Worm (Caenorhabditis elegans) whole organism, L1 larva: ENCODE data around the gene F31A3.3.

Experiments
- C04F5.9 ChIP-seq: sonication (generic microtip); optimal IDR thresholded peaks from 2 replicates; lab custom pipeline; 2016; ENCODE audit warnings: missing genetic modification characterization, missing compliant biosample characterization
- aha-1 ChIP-seq: fragments of 150-350 bp; optimal IDR thresholded peaks from 2 replicates; lab custom pipeline; 2014; ENCODE audit warnings: missing biosample characterization, missing genetic modification characterization
- aly-2 ChIP-seq: fragments of 150-350 bp; optimal IDR thresholded peaks from 2 replicates; lab custom pipeline; 2014; ENCODE audit warnings: missing biosample characterization, missing genetic modification characterization
- blmp-1 ChIP-seq: fragments of 150-350 bp; optimal IDR thresholded peaks from 2 replicates; lab custom pipeline; 2014; ENCODE audit warnings: missing biosample characterization, missing genetic modification characterization
- efl-1 ChIP-seq, 4 experiments: fragments of 150-350 bp; optimal IDR thresholded peaks in 3 of 4; peaks in 1 of 4; 1 replicate in 1 of 4; 2 replicates in 3 of 4; lab custom pipeline; 2014; ENCODE audit warnings: missing biosample characterization in 2 of 4, missing genetic modification characterization in 2 of 4, missing genetic modification reagents in 2 of 4
- egl-13 ChIP-seq: sonication (generic microtip); optimal IDR thresholded peaks from 2 replicates; lab custom pipeline; 2016; ENCODE audit warnings: missing genotype, missing genetic modification reagents, missing genetic modification characterization, missing compliant biosample characterization
- egl-27 ChIP-seq, 2 experiments: fragments of 150-350 bp in 1 of 2; sonication (generic microtip); optimal IDR thresholded peaks; 3 replicates each; lab custom pipeline; 2017 to 2018; ENCODE audit warnings: missing biosample characterization in 2 of 2, missing genetic modification characterization in 2 of 2, missing genetic modification reagents in 2 of 2
- elt-2 ChIP-seq: sonication (generic microtip); optimal IDR thresholded peaks from 2 replicates; lab custom pipeline; 2016; ENCODE audit warnings: missing genetic modification characterization, mild to moderate bottlenecking, inconsistent platforms, missing compliant biosample characterization, missing genetic modification reagents
- elt-3 ChIP-seq, 6 experiments: fragments of 150-350 bp in 1 of 6; sonication (generic microtip); optimal IDR thresholded peaks; 2 replicates each; lab custom pipeline; 2017 to 2018; ENCODE audit warnings: missing biosample characterization in 6 of 6, missing genetic modification characterization in 6 of 6, inconsistent platforms in 1 of 6
- ets-5 ChIP-seq: fragments of 200-800 bp; sonication (Bioruptor generic); IDR thresholded peaks from 2 replicates; pipeline ENCODE4 v1.3.6; 2022; ENCODE audit warnings: missing genetic modification characterization, missing compliant biosample characterization
- fkh-10 ChIP-seq: sonication (generic microtip); optimal IDR thresholded peaks from 2 replicates; lab custom pipeline; 2017; ENCODE audit warnings: missing biosample characterization, missing genetic modification reagents, missing genetic modification characterization
- fkh-8 ChIP-seq: sonication (generic microtip); optimal IDR thresholded peaks from 2 replicates; lab custom pipeline; 2016; ENCODE audit warnings: mild to moderate bottlenecking, missing genetic modification characterization, missing compliant biosample characterization
- grh-1 ChIP-seq: fragments of 200-800 bp; sonication (Bioruptor generic); IDR thresholded peaks from 2 replicates; pipeline ENCODE4 v1.3.6; 2022; ENCODE audit warnings: missing genetic modification reagents, missing genetic modification characterization, missing compliant biosample characterization
- hlh-4 ChIP-seq: sonication (generic microtip); optimal IDR thresholded peaks from 2 replicates; lab custom pipeline; 2016; ENCODE audit warnings: mild to moderate bottlenecking, missing genetic modification characterization, missing compliant biosample characterization
- isw-1 ChIP-seq: fragments of 200-800 bp; sonication (Bioruptor generic); IDR thresholded peaks from 2 replicates; pipeline ENCODE4 v1.3.6; 2022; ENCODE audit warnings: missing genetic modification characterization, missing compliant biosample characterization
- jun-1 ChIP-seq: fragments of 150-350 bp; optimal IDR thresholded peaks from 2 replicates; lab custom pipeline; 2014; ENCODE audit warnings: missing biosample characterization, missing genetic modification reagents, missing genetic modification characterization
- lin-14 ChIP-seq: fragments of 200-800 bp; sonication (Bioruptor generic); optimal IDR thresholded peaks from 2 replicates; lab custom pipeline; 2018; ENCODE audit warnings: mild to moderate bottlenecking, missing genetic modification characterization, moderate library complexity, missing compliant biosample characterization
- lin-15B ChIP-seq: fragments of 150-350 bp; sonication (generic microtip); optimal IDR thresholded peaks from 3 replicates; lab custom pipeline; 2014; ENCODE audit warnings: missing biosample characterization, missing genetic modification characterization
- lin-35 ChIP-seq, 2 experiments: fragments of 150-350 bp; optimal IDR thresholded peaks; 2 replicates each; lab custom pipeline; 2014; ENCODE audit warnings: missing biosample characterization in 2 of 2, missing genetic modification characterization in 2 of 2, missing genetic modification reagents in 2 of 2
- lir-3 ChIP-seq: sonication (generic microtip); optimal IDR thresholded peaks from 2 replicates; lab custom pipeline; 2016; ENCODE audit warnings: mild to moderate bottlenecking, missing genetic modification characterization, moderate library complexity, missing compliant biosample characterization; ENCODE audit not compliant: poor library complexity
- mdl-1 ChIP-seq, 2 experiments: fragments of 150-350 bp; optimal IDR thresholded peaks; 2 replicates each; lab custom pipeline; 2014 to 2017; ENCODE audit warnings: missing biosample characterization in 2 of 2, missing genetic modification characterization in 2 of 2, inconsistent platforms in 1 of 2
- nhr-19 ChIP-seq: fragments of 200-800 bp; sonication (Bioruptor generic); conservative IDR thresholded peaks from 2 replicates; pipeline ENCODE4 v1.3.6; 2022; ENCODE audit warnings: missing genetic modification characterization, missing compliant biosample characterization
- nhr-20 ChIP-seq: sonication (generic microtip); optimal IDR thresholded peaks from 2 replicates; lab custom pipeline; 2016; ENCODE audit warnings: mild to moderate bottlenecking, missing genetic modification characterization, missing compliant biosample characterization
- nhr-47 ChIP-seq: sonication (generic microtip); optimal IDR thresholded peaks from 2 replicates; lab custom pipeline; 2016; ENCODE audit warnings: mild to moderate bottlenecking, missing genetic modification characterization, moderate library complexity, missing compliant biosample characterization
- nhr-71 ChIP-seq: sonication (generic microtip); optimal IDR thresholded peaks from 2 replicates; lab custom pipeline; 2016; ENCODE audit warnings: mild to moderate bottlenecking, missing genetic modification characterization, moderate library complexity, missing compliant biosample characterization
- nhr-76 ChIP-seq: sonication (generic microtip); optimal IDR thresholded peaks from 2 replicates; lab custom pipeline; 2017; ENCODE audit warnings: missing biosample characterization, missing genetic modification characterization
- nhr-77 ChIP-seq: fragments of 150-350 bp; optimal IDR thresholded peaks from 2 replicates; lab custom pipeline; 2014; ENCODE audit warnings: missing biosample characterization, missing genetic modification characterization
- nhr-84 ChIP-seq: sonication (generic microtip); optimal IDR thresholded peaks from 2 replicates; lab custom pipeline; 2017; ENCODE audit warnings: missing biosample characterization, missing genetic modification characterization
- nhr-85 ChIP-seq: sonication (generic microtip); peaks from one replicate; lab custom pipeline; 2016; ENCODE audit warnings: missing genetic modification characterization, inconsistent platforms, missing compliant biosample characterization
- pag-3 ChIP-seq: sonication (generic microtip); optimal IDR thresholded peaks from 2 replicates; lab custom pipeline; 2017; ENCODE audit warnings: missing genetic modification characterization, mild to moderate bottlenecking, missing compliant biosample characterization, antibody characterized with exemption, borderline replicate concordance; ENCODE audit not compliant: insufficient read depth
- pax-3 ChIP-seq: fragments of 200-800 bp; sonication (Bioruptor generic); optimal IDR thresholded peaks from 2 replicates; lab custom pipeline; 2018; ENCODE audit warnings: mild to moderate bottlenecking, missing genetic modification characterization, moderate library complexity, missing compliant biosample characterization
- rnt-1 ChIP-seq: sonication (generic microtip); optimal IDR thresholded peaks from 2 replicates; lab custom pipeline; 2016; ENCODE audit warnings: mild to moderate bottlenecking, missing genetic modification characterization, moderate library complexity, missing compliant biosample characterization
- skn-1 ChIP-seq: fragments of 150-350 bp; optimal IDR thresholded peaks from 2 replicates; lab custom pipeline; 2014; ENCODE audit warnings: missing biosample characterization, missing genetic modification characterization
- snu-23 ChIP-seq: sonication (generic microtip); optimal IDR thresholded peaks from 2 replicates; lab custom pipeline; 2016; ENCODE audit warnings: missing genetic modification characterization, missing compliant biosample characterization
- unc-130 ChIP-seq: fragments of 150-350 bp; optimal IDR thresholded peaks from 2 replicates; lab custom pipeline; 2017; ENCODE audit warnings: missing biosample characterization, missing genetic modification characterization, inconsistent platforms
- unc-30 ChIP-seq: sonication (generic microtip); optimal IDR thresholded peaks from 2 replicates; lab custom pipeline; 2017; ENCODE audit warnings: missing biosample characterization, missing genetic modification characterization
- unc-62 ChIP-seq: fragments of 150-350 bp; optimal IDR thresholded peaks from 2 replicates; lab custom pipeline; 2014; ENCODE audit warnings: missing biosample characterization, missing genetic modification reagents, missing genetic modification characterization
- unc-98 ChIP-seq: fragments of 200-800 bp; sonication (Bioruptor generic); IDR thresholded peaks from 2 replicates; pipeline ENCODE4 v1.3.6; 2022; ENCODE audit warnings: missing genetic modification characterization, missing compliant biosample characterization
- zag-1 ChIP-seq: fragments of 150-350 bp; optimal IDR thresholded peaks from 2 replicates; lab custom pipeline; 2014; ENCODE audit warnings: missing biosample characterization, missing genetic modification characterization
- ztf-4 ChIP-seq: fragments of 150-350 bp; optimal IDR thresholded peaks from 2 replicates; lab custom pipeline; 2014; ENCODE audit warnings: missing biosample characterization, missing genetic modification characterization

Gene F31A3.3

ce11 chrX:17518293-17518692, 15.6 kb downstream of the F31A3.3 start:
- TF ChIP-seq hlh-4 (tag; lab: Kevin White, UChicago), result no peak
- TF ChIP-seq fkh-10, result peak; percentile 60
- peak; percentile 57 for TF ChIP-seq lin-14 (GFP tag; lab: Kevin White, UChicago)
- peak; percentile 67 for TF ChIP-seq egl-13
- TF ChIP-seq, all 84 proteins: peak for 3

DNA sequence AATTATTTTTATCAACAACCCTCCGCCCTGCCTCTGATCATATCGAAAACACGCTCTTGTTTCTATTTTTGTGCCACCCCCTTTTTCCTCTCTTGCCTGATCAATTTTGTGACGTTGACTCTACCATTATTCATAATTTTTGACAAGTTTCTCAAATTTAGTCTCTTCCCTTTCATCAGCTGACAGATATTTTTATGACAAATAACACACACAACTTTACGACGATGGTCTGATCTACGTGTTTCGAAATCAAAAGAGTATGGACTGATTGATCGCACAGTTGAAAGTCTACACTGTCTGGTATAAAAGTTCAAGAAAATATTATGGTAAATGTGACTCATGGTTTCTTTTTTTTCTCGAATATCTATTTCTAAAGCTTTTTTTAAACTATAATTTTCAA, 16.0 kb downstream of the F31A3.3 start:
- TF ChIP-seq isw-1 (GFP tag; lab: Robert Waterston, UW) (no peak), efl-1 (optimal IDR thresholded peaks at IDR 0.05; lab: Kevin White, UChicago) (no peak), efl-1 (GFP tag; optimal IDR thresholded peaks at IDR 0.05 in 1 of 2; lab: Kevin White, UChicago) (peak in 1 of 2 experiments; percentile 0), lin-35 (GFP tag; optimal IDR thresholded peaks at IDR 0.05; lab: Kevin White, UChicago) (no peak), ztf-4 (tag; lab: Kevin White, UChicago) (no peak), unc-98 (GFP tag; lab: Robert Waterston, UW) (no peak)

ce11 chrX:17516941-17517340, 16.9 kb downstream of the F31A3.3 start:
- TF ChIP-seq fkh-8 (no peak), elt-3 (tag; optimal IDR thresholded peaks at IDR 0.05; lab: Kevin White, UChicago) (peak in 2 of 6 experiments; percentile 22 to 56), nhr-71 (peak; percentile 69), nhr-20 (tag; lab: Kevin White, UChicago) (peak; percentile 66), fkh-10 (no peak), mdl-1 (tag; optimal IDR thresholded peaks at IDR 0.05; lab: Kevin White, UChicago) (peak in 1 of 2 experiments; percentile 42), ets-5 (GFP tag; lab: Robert Waterston, UW) (no peak), C04F5.9 (no peak), jun-1 (no peak), nhr-19 (peak; percentile 37), snu-23 (peak; percentile 32), lin-14 (GFP tag; lab: Kevin White, UChicago) (peak; percentile 79), rnt-1 (tag; lab: Kevin White, UChicago) (peak; percentile 38), ztf-4 (tag; lab: Kevin White, UChicago) (peak; percentile 10), skn-1 (tag; lab: Kevin White, UChicago) (peak; percentile 6), nhr-85 (tag; lab: Kevin White, UChicago) (peak; percentile 81), blmp-1 (tag; lab: Kevin White, UChicago) (peak; percentile 82), egl-27 (tag; optimal IDR thresholded peaks at IDR 0.05; lab: Kevin White, UChicago) (no peak)

DNA sequence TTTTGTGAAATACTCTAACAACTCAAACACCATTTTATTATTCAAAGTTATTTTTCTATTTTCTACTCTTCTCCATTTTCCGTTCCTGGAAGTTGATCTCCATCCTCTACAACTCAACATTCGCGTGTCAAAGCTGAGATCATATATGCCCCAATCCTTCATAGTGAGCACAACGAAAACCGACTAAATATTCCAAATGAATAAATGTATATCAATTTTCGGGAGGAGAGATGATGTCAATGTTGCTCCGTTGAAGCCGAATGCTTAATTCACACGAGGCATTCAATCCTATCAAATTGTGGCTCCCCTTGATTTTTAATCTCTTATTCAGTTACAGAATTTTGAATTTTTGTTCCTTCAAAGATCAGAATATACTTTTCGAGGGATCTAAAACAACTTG, 17.4 kb downstream of the F31A3.3 start:
- TF ChIP-seq jun-1 (no peak), lin-15B (tag; lab: Kevin White, UChicago) (no peak), nhr-77 (no peak), nhr-76 (no peak), elt-2 (tag; lab: Kevin White, UChicago) (no peak), unc-30 (no peak), grh-1 (GFP tag; lab: Robert Waterston, UW) (no peak), pax-3 (tag; lab: Kevin White, UChicago) (no peak), zag-1 (tag; lab: Kevin White, UChicago) (no peak), unc-62 (GFP tag; lab: Kevin White, UChicago) (no peak), blmp-1 (tag; lab: Kevin White, UChicago) (no peak), nhr-47 (tag; lab: Kevin White, UChicago) (no peak), nhr-84 (no peak), unc-130 (tag; lab: Kevin White, UChicago) (no peak), aha-1 (tag; lab: Kevin White, UChicago) (no peak), lir-3 (no peak), egl-13 (no peak), pag-3 (tag; lab: Kevin White, UChicago) (no peak), aly-2 (no peak)
